Worm (Caenorhabditis elegans): ENCODE data around the gene C25F9.13.

DNA sequence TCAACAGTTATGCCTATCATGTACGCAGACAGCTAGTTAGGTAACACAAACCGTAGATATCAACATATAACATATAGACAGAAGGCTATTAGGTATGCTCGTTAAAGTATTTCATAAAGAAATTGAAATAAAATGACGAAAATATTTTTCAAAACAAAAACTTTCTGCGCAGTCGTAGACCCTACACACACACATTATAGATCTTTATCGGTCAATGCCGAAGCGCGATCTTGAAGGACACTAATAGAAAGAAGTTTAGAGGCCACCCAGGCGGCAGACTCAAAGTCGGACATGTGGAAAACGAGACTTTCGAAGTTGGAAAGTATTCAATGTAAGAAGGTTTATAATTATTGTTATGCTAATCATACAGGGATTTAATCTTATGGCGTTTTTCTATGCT lies 30.2 kb upstream of the C25F9.13 start:
- TF ChIP-seq egrh-3 (GFP tag; IDR thresholded peaks at IDR 0.05) (no peak), cebp-1 (GFP tag; IDR thresholded peaks at IDR 0.05) (no peak), cebp-1 (tag; optimal IDR thresholded peaks at IDR 0.05) (no peak), nfyb-1 (GFP tag; IDR thresholded peaks at IDR 0.05) (no peak), ZK185.1 (tag; optimal IDR thresholded peaks at IDR 0.05; ENCODE audit: poor library complexity, severe bottlenecking) (no peak), nhr-90 (tag; optimal IDR thresholded peaks at IDR 0.05) (no peak), chd-7 (tag; optimal IDR thresholded peaks at IDR 0.05) (no peak), lir-1 (GFP tag; conservative IDR thresholded peaks at IDR 0.05) (no peak), somi-1 (GFP tag; optimal IDR thresholded peaks at IDR 0.05) (no peak)

Data from whole organism, young adult.